Fruit fly (Drosophila melanogaster): ENCODE results near the gene CG12506.

Gene CG12506

dm6 chr2L:779123-779584 is 5.8 kb downstream of the CG12506 start, which contains the start of gene CG13947:
Gene CG13947, plus strand, starts transcription at chr2L:779173.
- TF ChIP-seq grau (tag; optimal IDR thresholded peaks at IDR 0.05), result no peak
- TF ChIP-seq vfl (GFP tag; optimal IDR thresholded peaks at IDR 0.05), result no peak
- TF ChIP-seq Med (GFP tag), result no peak
- peak; percentile 96 for TF ChIP-seq Hr39 (optimal IDR thresholded peaks at IDR 0.05)
- TF ChIP-seq row (GFP tag; IDR thresholded peaks at IDR 0.05), result no peak
- TF ChIP-seq H2.0 (GFP tag; IDR thresholded peaks at IDR 0.05), result no peak
- TF ChIP-seq Hand (GFP tag; optimal IDR thresholded peaks at IDR 0.05), result no peak
- TF ChIP-seq tio (GFP tag; optimal IDR thresholded peaks at IDR 0.05), result no peak
- no peak for TF ChIP-seq CG4617 (GFP tag; optimal IDR thresholded peaks at IDR 0.05; ENCODE audit: borderline replicate concordance)
- TF ChIP-seq CG17612 (GFP tag; IDR thresholded peaks at IDR 0.05), result no peak
- TF ChIP-seq CG11560 (tag; IDR thresholded peaks at IDR 0.05), result peak; percentile 11; the same call in 1 of the 3 replicates
- no peak for TF ChIP-seq aop (GFP tag; IDR thresholded peaks at IDR 0.05)
- TF ChIP-seq CG6854 (GFP tag; optimal IDR thresholded peaks at IDR 0.05), result no peak
- no peak for TF ChIP-seq usp (GFP tag; optimal IDR thresholded peaks at IDR 0.05)

DNA sequence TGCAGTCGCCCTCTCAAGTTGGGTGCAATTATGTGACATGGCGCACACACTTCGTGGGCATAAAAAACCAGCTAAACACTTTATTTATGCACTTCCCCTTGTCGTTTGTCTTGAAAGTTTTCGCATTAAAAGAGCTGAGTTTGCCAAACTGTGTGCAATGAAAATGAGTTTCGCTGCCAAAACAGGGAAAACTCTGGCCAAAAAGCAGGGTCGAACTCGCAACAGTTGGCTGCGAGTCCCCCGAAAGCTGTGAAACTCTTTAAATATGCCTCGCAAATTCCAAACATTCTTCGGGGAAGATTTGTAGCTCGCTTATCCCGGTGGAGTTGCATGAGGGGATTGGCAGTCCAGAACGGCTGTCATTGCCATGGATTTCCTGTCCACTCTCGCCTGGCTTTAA is 6.8 kb downstream of the CG12506 start, which contains the start of gene Gr21a:
TSS of gene Gr21a (plus strand) at position 301 of the 400 bp plus-strand sequence.
- TF ChIP-seq Sox102F (GFP tag; optimal IDR thresholded peaks at IDR 0.05) (no peak), ato (GFP tag; IDR thresholded peaks at IDR 0.05; ENCODE audit: partially characterized antibody) (no peak), cwo (GFP tag; optimal IDR thresholded peaks at IDR 0.05) (no peak), bsh (GFP tag; optimal IDR thresholded peaks at IDR 0.05) (no peak)

- TF ChIP-seq tup (GFP tag; optimal IDR thresholded peaks at IDR 0.05), result no peak
- TF ChIP-seq slbo (GFP tag; IDR thresholded peaks at IDR 0.05), result peak; percentile 61
- TF ChIP-seq CG43689 (GFP tag; IDR thresholded peaks at IDR 0.05), result no peak
- TF ChIP-seq BEAF-32 (GFP tag; optimal IDR thresholded peaks at IDR 0.05), result no peak
- TF ChIP-seq CG18476 (GFP tag; optimal IDR thresholded peaks at IDR 0.05), result no peak
- TF ChIP-seq CG11456 (GFP tag; IDR thresholded peaks at IDR 0.05), result no peak
- 0 out of 3 replicates have a peak, but pooled peaks have one; percentile 29 for TF ChIP-seq row (GFP tag; IDR thresholded peaks at IDR 0.05)
- TF ChIP-seq onecut (GFP tag; IDR thresholded peaks at IDR 0.05), result no peak
- no peak for TF ChIP-seq Nf-YB (GFP tag; optimal IDR thresholded peaks at IDR 0.05)
- no peak for TF ChIP-seq eve (GFP tag; optimal IDR thresholded peaks at IDR 0.05)
- TF ChIP-seq Neu2 (GFP tag; optimal IDR thresholded peaks at IDR 0.05; ENCODE audit: borderline replicate concordance), result no peak
- TF ChIP-seq CG7271 (tag; optimal IDR thresholded peaks at IDR 0.05), result no peak
- TF ChIP-seq CG13894 (tag; optimal IDR thresholded peaks at IDR 0.05), result no peak
- no peak for TF ChIP-seq CG1602 (GFP tag; optimal IDR thresholded peaks at IDR 0.05)
- 0 out of 2 replicates have a peak, but pooled peaks have one; percentile 27 for TF ChIP-seq CG14441 (GFP tag; IDR thresholded peaks at IDR 0.05)
- peak; percentile 33 for TF ChIP-seq Hmr (GFP tag; optimal IDR thresholded peaks at IDR 0.05)
- TF ChIP-seq fd3F (GFP tag; optimal IDR thresholded peaks at IDR 0.05), result no peak
- TF ChIP-seq so (GFP tag; IDR thresholded peaks at IDR 0.05), result no peak
- TF ChIP-seq CG11085 (GFP tag; IDR thresholded peaks at IDR 0.05), result no peak
- 0 out of 3 replicates have a peak, but pooled peaks have one; percentile 21 for TF ChIP-seq Dbx (GFP tag; IDR thresholded peaks at IDR 0.05)
- no peak for TF ChIP-seq Fer2 (tag; optimal IDR thresholded peaks at IDR 0.05)
- TF ChIP-seq CG9932 (GFP tag; IDR thresholded peaks at IDR 0.05), result 0 out of 2 replicates have a peak, but pooled peaks have one; percentile 9
- TF ChIP-seq pros (GFP tag; optimal IDR thresholded peaks at IDR 0.05), result no peak
- TF ChIP-seq disco-r (GFP tag; optimal IDR thresholded peaks at IDR 0.05), result no peak
- TF ChIP-seq Ravus (GFP tag; IDR thresholded peaks at IDR 0.05), result no peak
- TF ChIP-seq CG12299 (tag; optimal IDR thresholded peaks at IDR 0.05), result no peak
- TF ChIP-seq Bgb (GFP tag; IDR thresholded peaks at IDR 0.05; ENCODE audit: partially characterized antibody), result no peak
- no peak for TF ChIP-seq dimm (GFP tag; IDR thresholded peaks at IDR 0.05)
- no peak for TF ChIP-seq Hr51 (GFP tag; optimal IDR thresholded peaks at IDR 0.05)
- TF ChIP-seq CG31388 (GFP tag; optimal IDR thresholded peaks at IDR 0.05), result no peak
- no peak for TF ChIP-seq mam (GFP tag; optimal IDR thresholded peaks at IDR 0.05)
Observed at dm6 chr2L:780851-781250, 7.5 kb downstream of the CG12506 start.
